Worm (Caenorhabditis elegans) whole organism, midembryonic: ENCODE results near the gene aat-8.

ENCODE experiments used
- med-1 ChIP-seq: sonication (generic microtip); optimal IDR thresholded peaks from 2 replicates; lab custom pipeline; 2017; ENCODE audit warnings: missing genetic modification characterization, mild to moderate bottlenecking, missing compliant biosample characterization, antibody characterized with exemption, missing genetic modification reagents; ENCODE audit not compliant: insufficient read depth
- ref-1 ChIP-seq: fragments of 200-800 bp; sonication (Bioruptor generic); conservative IDR thresholded peaks from 2 replicates; pipeline ENCODE4 v1.3.6; 2022; ENCODE audit warnings: missing genetic modification reagents, missing genetic modification characterization, missing compliant biosample characterization
- tab-1 ChIP-seq: fragments of 200-800 bp; sonication (Bioruptor generic); IDR thresholded peaks from 2 replicates; pipeline ENCODE4 v1.3.6; 2022; ENCODE audit warnings: missing genetic modification characterization, missing compliant biosample characterization

ce11 chrIV:3878283-3878938 is 13.6 kb upstream of the aat-8 start, which contains the start of gene F37C4.6:
- no peak for TF ChIP-seq ref-1 (GFP tag; lab: Robert Waterston, UW)
- TF ChIP-seq tab-1 (GFP tag; lab: Robert Waterston, UW) = no peak
- no peak for TF ChIP-seq med-1
